Worm (Caenorhabditis elegans) whole organism, early embryonic: ENCODE results near the gene fbxa-53.
"Not testable (repeated sequence)": the region's sequence is repeated elsewhere in the genome, so short reads cannot be mapped to it uniquely, and the experiment has no call there.

ENCODE experiments used
- B0310.2 ChIP-seq: sonication (generic microtip); optimal IDR thresholded peaks from 2 replicates; lab custom pipeline; 2016; ENCODE audit warnings: mild to moderate bottlenecking, missing genetic modification characterization, missing compliant biosample characterization
- ama-1 ChIP-seq: fragments of 150-350 bp; optimal IDR thresholded peaks from 2 replicates; lab custom pipeline; 2014
- ceh-13 ChIP-seq: fragments of 200-800 bp; sonication (Bioruptor generic); optimal IDR thresholded peaks from 2 replicates; lab custom pipeline; 2018; ENCODE audit warnings: mild to moderate bottlenecking, missing genetic modification characterization, missing compliant biosample characterization
- ets-7 ChIP-seq: sonication (generic microtip); optimal IDR thresholded peaks from 2 replicates; lab custom pipeline; 2016; ENCODE audit warnings: missing genotype, missing genetic modification characterization, missing compliant biosample characterization
- flt-1 ChIP-seq: fragments of 200-800 bp; sonication (Bioruptor generic); IDR thresholded peaks from 2 replicates; pipeline ENCODE4 v1.3.6; 2022; ENCODE audit warnings: missing genetic modification characterization, missing compliant biosample characterization
- hmbx-1 ChIP-seq: sonication (generic microtip); optimal IDR thresholded peaks from 2 replicates; lab custom pipeline; 2016; ENCODE audit warnings: mild to moderate bottlenecking, missing genetic modification characterization, missing compliant biosample characterization
- hmg-4 ChIP-seq: fragments of 200-800 bp; sonication (Bioruptor generic); optimal IDR thresholded peaks from 2 replicates; lab custom pipeline; 2018; ENCODE audit warnings: mild to moderate bottlenecking, missing genetic modification characterization, missing compliant biosample characterization
- hnd-1 ChIP-seq: sonication (generic microtip); optimal IDR thresholded peaks from 2 replicates; lab custom pipeline; 2016; ENCODE audit warnings: missing genetic modification characterization, missing compliant biosample characterization
- pes-1 ChIP-seq: fragments of 200-800 bp; sonication (Bioruptor generic); IDR thresholded peaks from 2 replicates; pipeline ENCODE4 v1.3.6; 2022; ENCODE audit warnings: missing genetic modification reagents, missing genetic modification characterization, missing compliant biosample characterization
- scrt-1 ChIP-seq: fragments of 200-800 bp; sonication (Bioruptor generic); IDR thresholded peaks from 2 replicates; pipeline ENCODE4 v1.3.6; 2022; ENCODE audit warnings: missing genetic modification characterization, missing compliant biosample characterization
- tbx-11 ChIP-seq: fragments of 200-800 bp; sonication (Bioruptor generic); IDR thresholded peaks from 2 replicates; pipeline ENCODE4 v1.3.6; 2022; ENCODE audit warnings: missing genetic modification characterization, missing compliant biosample characterization

DNA sequence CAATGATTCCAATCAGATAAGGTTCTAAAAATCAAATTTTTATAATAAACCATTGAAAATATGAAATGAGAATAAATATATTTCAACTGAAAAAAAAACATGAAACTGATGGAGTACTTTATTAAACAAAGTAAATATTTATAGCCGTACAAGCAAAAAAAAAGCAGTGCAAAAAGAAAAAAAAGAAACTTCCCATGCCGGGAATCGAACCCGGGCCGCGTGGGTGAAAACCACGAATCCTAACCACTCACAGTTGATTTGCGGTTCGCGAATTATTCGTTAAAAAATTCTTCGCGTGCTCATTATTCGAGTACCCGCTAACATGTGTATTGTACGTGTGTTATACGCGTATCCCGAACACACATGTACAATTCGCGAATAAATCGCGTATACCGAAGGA, 27.5 kb downstream of the fbxa-53 start, which contains the start of gene C36C9.6:
- not testable (repeated sequence) for TF ChIP-seq hmbx-1 (tag; lab: Kevin White, UChicago); ceh-13 (GFP tag; lab: Kevin White, UChicago); ama-1 (lab: Kevin White, UChicago); ets-7; scrt-1 (GFP tag; lab: Robert Waterston, UW); hmg-4 (GFP tag; lab: Kevin White, UChicago); B0310.2 (tag; lab: Kevin White, UChicago); hnd-1 (tag; lab: Kevin White, UChicago); pes-1 (GFP tag; lab: Robert Waterston, UW); tbx-11 (GFP tag; lab: Robert Waterston, UW); flt-1 (GFP tag; lab: Robert Waterston, UW)
